Worm (Caenorhabditis elegans) whole organism, L3 larva: ENCODE results near the gene nra-4.

ENCODE experiments used
- aly-2 ChIP-seq: fragments of 150-350 bp; optimal IDR thresholded peaks from 2 replicates; lab custom pipeline; 2014; ENCODE audit warnings: missing biosample characterization, missing genetic modification characterization
- ama-1 ChIP-seq: fragments of 150-350 bp; optimal IDR thresholded peaks from 2 replicates; lab custom pipeline; 2018
- ceh-16 ChIP-seq: sonication (generic microtip); optimal IDR thresholded peaks from 2 replicates; lab custom pipeline; 2017; ENCODE audit warnings: missing biosample characterization, missing genetic modification characterization
- ceh-9 ChIP-seq: sonication (generic microtip); optimal IDR thresholded peaks from 2 replicates; lab custom pipeline; 2018; ENCODE audit warnings: missing biosample characterization, missing genetic modification characterization
- egl-27 ChIP-seq: sonication (generic microtip); optimal IDR thresholded peaks from 4 replicates; lab custom pipeline; 2017; ENCODE audit warnings: missing biosample characterization, missing genetic modification reagents, missing genetic modification characterization
- elt-1 ChIP-seq: fragments of 150-350 bp; optimal IDR thresholded peaks from 2 replicates; lab custom pipeline; 2014; ENCODE audit warnings: missing biosample characterization, missing genetic modification characterization
- elt-2 ChIP-seq: sonication (generic microtip); optimal IDR thresholded peaks from 2 replicates; lab custom pipeline; 2016; ENCODE audit warnings: missing genetic modification reagents, mild to moderate bottlenecking, missing genetic modification characterization, missing compliant biosample characterization
- elt-3 ChIP-seq, 3 experiments: fragments of 150-350 bp in 1 of 3; sonication (generic microtip) in 2 of 3; optimal IDR thresholded peaks; 2 replicates in 2 of 3; 4 replicates in 1 of 3; lab custom pipeline; 2014 to 2017; ENCODE audit warnings: missing biosample characterization in 3 of 3, missing genetic modification characterization in 3 of 3
- eor-1 ChIP-seq, 2 experiments: fragments of 150-350 bp; optimal IDR thresholded peaks; 2 replicates each; lab custom pipeline; 2014 to 2018; ENCODE audit warnings: missing biosample characterization in 2 of 2, missing genetic modification characterization in 2 of 2
- fkh-10 ChIP-seq: sonication (generic microtip); optimal IDR thresholded peaks from 2 replicates; lab custom pipeline; 2017; ENCODE audit warnings: missing biosample characterization, missing genetic modification reagents, missing genetic modification characterization
- jun-1 ChIP-seq: fragments of 150-350 bp; optimal IDR thresholded peaks from 2 replicates; lab custom pipeline; 2014; ENCODE audit warnings: missing biosample characterization, missing genetic modification reagents, missing genetic modification characterization
- lin-39 ChIP-seq: fragments of 150-350 bp; optimal IDR thresholded peaks from 2 replicates; lab custom pipeline; 2018; ENCODE audit warnings: missing biosample characterization, missing genetic modification reagents, missing genetic modification characterization
- lsy-12 ChIP-seq: sonication (generic microtip); optimal IDR thresholded peaks from 2 replicates; lab custom pipeline; 2016; ENCODE audit warnings: mild to moderate bottlenecking, missing genetic modification characterization, missing compliant biosample characterization
- mdl-1 ChIP-seq: fragments of 150-350 bp; optimal IDR thresholded peaks from 2 replicates; lab custom pipeline; 2014; ENCODE audit warnings: missing biosample characterization, missing genetic modification characterization
- mml-1 ChIP-seq: fragments of 150-350 bp; sonication (generic microtip); optimal IDR thresholded peaks from 3 replicates; lab custom pipeline; 2014; ENCODE audit warnings: missing biosample characterization, missing genetic modification characterization
- nfya-1 ChIP-seq: sonication (generic microtip); optimal IDR thresholded peaks from 2 replicates; lab custom pipeline; 2017; ENCODE audit warnings: missing genetic modification characterization, mild to moderate bottlenecking, missing compliant biosample characterization, antibody characterized with exemption, moderate library complexity; ENCODE audit not compliant: insufficient read depth
- nhr-12 ChIP-seq: fragments of 150-350 bp; optimal IDR thresholded peaks from 2 replicates; lab custom pipeline; 2014; ENCODE audit warnings: missing biosample characterization, missing genetic modification characterization
- nhr-23 ChIP-seq: fragments of 150-350 bp; optimal IDR thresholded peaks from 2 replicates; lab custom pipeline; 2014; ENCODE audit warnings: missing biosample characterization, missing genetic modification reagents, missing genetic modification characterization
- nhr-43 ChIP-seq: sonication (generic microtip); optimal IDR thresholded peaks from 2 replicates; lab custom pipeline; 2016; ENCODE audit warnings: mild to moderate bottlenecking, missing genetic modification characterization, missing compliant biosample characterization; ENCODE audit not compliant: poor library complexity, severe bottlenecking
- nhr-67 ChIP-seq: fragments of 150-350 bp; optimal IDR thresholded peaks from 2 replicates; lab custom pipeline; 2014; ENCODE audit warnings: missing biosample characterization, missing genetic modification characterization
- nhr-76 ChIP-seq: fragments of 150-350 bp; sonication (generic microtip); optimal IDR thresholded peaks from 5 replicates; lab custom pipeline; 2014; ENCODE audit warnings: missing biosample characterization, missing genetic modification characterization
- nhr-77 ChIP-seq: fragments of 150-350 bp; optimal IDR thresholded peaks from 2 replicates; lab custom pipeline; 2014; ENCODE audit warnings: missing biosample characterization, missing genetic modification characterization
- pha-4 ChIP-seq: fragments of 150-350 bp; optimal IDR thresholded peaks from 2 replicates; lab custom pipeline; 2014; ENCODE audit warnings: missing biosample characterization, missing genetic modification reagents, missing genetic modification characterization
- pqm-1 ChIP-seq: fragments of 150-350 bp; optimal IDR thresholded peaks from 2 replicates; lab custom pipeline; 2017; ENCODE audit warnings: missing biosample characterization, missing genetic modification characterization, inconsistent platforms
- skn-1 ChIP-seq: fragments of 150-350 bp; optimal IDR thresholded peaks from 2 replicates; lab custom pipeline; 2014; ENCODE audit warnings: missing biosample characterization, missing genetic modification characterization
- snpc-4 ChIP-seq: fragments of 150-350 bp; optimal IDR thresholded peaks from 2 replicates; lab custom pipeline; 2014; ENCODE audit warnings: missing biosample characterization, missing genetic modification characterization
- tbx-2 ChIP-seq: sonication (generic microtip); optimal IDR thresholded peaks from 2 replicates; lab custom pipeline; 2016; ENCODE audit warnings: mild to moderate bottlenecking, missing genetic modification characterization, missing compliant biosample characterization
- unc-62 ChIP-seq: fragments of 150-350 bp; sonication (generic microtip); optimal IDR thresholded peaks from 4 replicates; lab custom pipeline; 2014; ENCODE audit warnings: missing biosample characterization, missing genetic modification reagents, missing genetic modification characterization
- zag-1 ChIP-seq: fragments of 150-350 bp; optimal IDR thresholded peaks from 2 replicates; lab custom pipeline; 2014; ENCODE audit warnings: missing biosample characterization, missing genetic modification characterization
- ztf-11 ChIP-seq: fragments of 150-350 bp; optimal IDR thresholded peaks from 2 replicates; lab custom pipeline; 2014; ENCODE audit warnings: missing biosample characterization, missing genetic modification characterization

Gene nra-4

DNA sequence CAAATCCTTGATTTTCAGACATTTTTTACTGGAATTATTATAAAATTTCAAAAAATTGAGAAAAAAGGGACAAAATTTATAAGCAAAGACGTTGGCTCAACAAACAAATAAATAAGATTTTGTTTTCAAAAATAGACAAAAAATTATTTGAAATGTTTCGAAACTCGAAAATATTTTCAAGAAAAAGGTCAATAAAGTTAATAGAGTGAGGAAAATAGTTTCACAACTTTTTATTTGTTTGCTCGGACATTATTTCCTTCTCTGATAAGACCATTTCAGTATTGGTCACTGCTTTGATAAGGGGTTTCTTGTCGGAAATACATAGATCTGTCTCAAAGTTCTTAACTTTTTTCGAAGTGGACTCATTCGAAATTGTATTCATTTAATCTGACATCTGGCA, 21.3 kb downstream of the nra-4 start, which contains the start of gene R09A1.3:
TSS of gene R09A1.3 (minus strand) at position 31 of the 400 bp plus-strand sequence.
- TF ChIP-seq elt-2 (tag; lab: Kevin White, UChicago) (peak; percentile 24), nhr-12 (tag; lab: Kevin White, UChicago) (no peak), pha-4 (tag; lab: Kevin White, UChicago) (peak; percentile 33)
- TF ChIP-seq, all 47 proteins: peak for 2

DNA sequence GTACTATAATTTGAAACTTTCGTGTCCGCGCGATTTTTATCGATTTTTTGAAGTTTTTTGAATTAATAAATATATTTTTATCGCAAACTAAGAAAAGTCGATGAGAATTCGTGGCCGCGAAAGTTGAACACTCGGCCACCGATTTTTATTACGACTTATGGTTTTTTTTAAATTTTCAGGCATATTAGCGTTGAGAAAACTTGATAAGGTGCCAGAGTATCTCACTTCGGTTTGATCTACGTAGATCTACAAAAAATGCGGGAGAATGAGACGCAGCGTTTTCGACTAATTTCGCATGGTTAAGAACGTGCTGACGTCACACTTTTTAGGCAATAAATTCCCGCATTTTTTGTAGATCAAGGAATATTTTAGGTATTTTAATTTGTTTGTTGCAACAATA, 25.0 kb downstream of the nra-4 start, which contains the start of gene pei-2:
TSS of gene pei-2 (minus strand) at position 101 of the 400 bp plus-strand sequence.
- TF ChIP-seq nhr-76 (tag; lab: Kevin White, UChicago) = no peak
- no peak for TF ChIP-seq elt-1
- no peak for TF ChIP-seq pha-4 (tag; lab: Kevin White, UChicago)
- no peak for TF ChIP-seq lin-39 (tag; lab: Kevin White, UChicago)
- no peak for TF ChIP-seq mml-1
- TF ChIP-seq ama-1 (lab: Kevin White, UChicago) = no peak
- no peak for TF ChIP-seq nfya-1 (tag; lab: Kevin White, UChicago)
- TF ChIP-seq skn-1 (tag; lab: Kevin White, UChicago) = no peak

DNA sequence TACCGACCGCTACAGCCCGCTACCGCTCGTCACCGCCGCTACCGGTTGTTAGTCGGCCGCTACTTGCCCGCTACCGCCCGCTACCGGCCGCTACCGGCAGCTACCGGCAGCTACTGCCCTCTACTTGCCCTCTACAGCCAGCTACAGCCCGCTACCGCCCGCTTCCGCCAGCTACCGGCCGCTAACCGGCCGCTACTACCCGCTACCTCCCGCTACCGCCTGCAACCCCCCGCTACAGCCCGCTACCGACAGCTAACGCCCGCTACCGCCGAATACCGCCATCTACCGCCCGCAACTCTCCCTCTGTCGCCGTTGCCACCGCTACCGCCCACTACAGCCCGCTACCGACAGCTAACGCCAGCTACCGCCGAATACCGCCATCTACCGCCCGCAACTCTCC, 26.9 kb downstream of the nra-4 start:
- no peak for TF ChIP-seq elt-2 (tag; lab: Kevin White, UChicago)
- no peak for TF ChIP-seq egl-27 (tag; lab: Kevin White, UChicago)
- TF ChIP-seq nhr-76 (tag; lab: Kevin White, UChicago) = no peak
- TF ChIP-seq aly-2 (tag; lab: Kevin White, UChicago) = no peak
- no peak for TF ChIP-seq eor-1 (tag; optimal IDR thresholded peaks at IDR 0.05; lab: Kevin White, UChicago)

ce11 chrV:1017196-1017595, 31.2 kb downstream of the nra-4 start:
- no peak for TF ChIP-seq elt-3 (tag; optimal IDR thresholded peaks at IDR 0.05; lab: Kevin White, UChicago)
- no peak for TF ChIP-seq nhr-43 (tag; lab: Kevin White, UChicago)
- peak; percentile 91 for TF ChIP-seq nfya-1 (tag; lab: Kevin White, UChicago)

ce11 chrV:1015194-1015593, 33.2 kb downstream of the nra-4 start:
- TF ChIP-seq nhr-23 (no peak), nfya-1 (tag; lab: Kevin White, UChicago) (peak; percentile 97)

- no peak for TF ChIP-seq ceh-9 (tag; lab: Kevin White, UChicago)
- no peak for TF ChIP-seq ztf-11 (tag; lab: Kevin White, UChicago)
- TF ChIP-seq lsy-12 (tag; lab: Kevin White, UChicago) = no peak
- TF ChIP-seq fkh-10 = no peak
These were observed 34.7 kb downstream of the nra-4 start for ce11 chrV:1013637-1014036.

- TF ChIP-seq unc-62 (GFP tag; lab: Kevin White, UChicago) (no peak), snpc-4 (no peak), pha-4 (tag; lab: Kevin White, UChicago) (no peak), zag-1 (tag; lab: Kevin White, UChicago) (no peak), ceh-16 (tag; lab: Kevin White, UChicago) (no peak), nhr-77 (no peak), ama-1 (lab: Kevin White, UChicago) (no peak), egl-27 (tag; lab: Kevin White, UChicago) (no peak), skn-1 (tag; lab: Kevin White, UChicago) (no peak), nhr-67 (no peak), pqm-1 (tag; lab: Kevin White, UChicago) (no peak), mdl-1 (tag; lab: Kevin White, UChicago) (no peak), tbx-2 (tag; lab: Kevin White, UChicago) (no peak), jun-1 (no peak), aly-2 (tag; lab: Kevin White, UChicago) (no peak)
These were observed 39.3 kb downstream of the nra-4 start for ce11 chrV:1009037-1009436.
